Fruit fly (Drosophila melanogaster): Measurements from ENCODE around the gene Ugt36E1.

Ugt36E1 gene

DNA sequence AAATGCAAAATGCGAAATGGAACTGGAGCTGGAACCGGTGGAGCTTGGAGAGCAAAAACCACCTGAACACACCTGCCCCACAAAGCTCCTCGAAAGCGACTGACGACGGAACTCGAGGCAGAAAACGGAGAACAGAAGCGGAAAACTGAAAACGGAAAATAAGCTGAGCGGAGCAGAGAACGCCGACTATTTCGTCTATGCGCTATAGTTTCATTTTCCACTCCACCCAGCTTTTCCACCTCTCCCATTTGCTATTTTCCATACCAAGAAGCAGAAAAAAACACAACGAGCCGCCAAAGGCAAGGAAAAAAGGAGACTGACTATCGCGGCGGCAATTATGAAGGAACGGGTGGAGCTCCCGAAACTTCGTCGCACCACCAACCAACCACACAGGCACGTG lies 33.8 kb upstream of the Ugt36E1 start, which contains the start of gene ham:
Gene ham, minus strand, starts transcription at position 101 of the 400 bp plus-strand sequence.
- TF ChIP-seq CG9705 (GFP tag; optimal IDR thresholded peaks at IDR 0.05): no peak
- TF ChIP-seq usp (GFP tag; optimal IDR thresholded peaks at IDR 0.05): no peak
- no peak for TF ChIP-seq dl (GFP tag; optimal IDR thresholded peaks at IDR 0.05; ENCODE audit: insufficient read depth in 1 of 2, partially characterized antibody in 2 of 2)
- no peak for TF ChIP-seq Hr83 (GFP tag; optimal IDR thresholded peaks at IDR 0.05; ENCODE audit: poor library complexity, severe bottlenecking)
- TF ChIP-seq dsf (GFP tag; optimal IDR thresholded peaks at IDR 0.05; ENCODE audit: borderline replicate concordance): no peak
- no peak for TF ChIP-seq psq (GFP tag; optimal IDR thresholded peaks at IDR 0.05)
- TF ChIP-seq rgr (GFP tag; optimal IDR thresholded peaks at IDR 0.05): no peak
- no peak for TF ChIP-seq HLH106 (tag; optimal IDR thresholded peaks at IDR 0.05)
- no peak for TF ChIP-seq woc (GFP tag; optimal IDR thresholded peaks at IDR 0.05)
- no peak for TF ChIP-seq N (GFP tag; optimal IDR thresholded peaks at IDR 0.05)
- TF ChIP-seq brk (GFP tag; optimal IDR thresholded peaks at IDR 0.05): no peak
- no peak for TF ChIP-seq OdsH (GFP tag; optimal IDR thresholded peaks at IDR 0.05)
- TF ChIP-seq sage (GFP tag; optimal IDR thresholded peaks at IDR 0.05): no peak
- no peak for TF ChIP-seq GATAd (GFP tag; optimal IDR thresholded peaks at IDR 0.05)
- TF ChIP-seq Vsx2 (GFP tag; optimal IDR thresholded peaks at IDR 0.05; ENCODE audit: partially characterized antibody): no peak
- TF ChIP-seq Dif (GFP tag; optimal IDR thresholded peaks at IDR 0.05; ENCODE audit: partially characterized antibody): no peak
- no peak for TF ChIP-seq br (GFP tag; optimal IDR thresholded peaks at IDR 0.05)
- TF ChIP-seq Hr78 (GFP tag; optimal IDR thresholded peaks at IDR 0.05): no peak
- TF ChIP-seq Dfd (GFP tag; optimal IDR thresholded peaks at IDR 0.05): no peak

DNA sequence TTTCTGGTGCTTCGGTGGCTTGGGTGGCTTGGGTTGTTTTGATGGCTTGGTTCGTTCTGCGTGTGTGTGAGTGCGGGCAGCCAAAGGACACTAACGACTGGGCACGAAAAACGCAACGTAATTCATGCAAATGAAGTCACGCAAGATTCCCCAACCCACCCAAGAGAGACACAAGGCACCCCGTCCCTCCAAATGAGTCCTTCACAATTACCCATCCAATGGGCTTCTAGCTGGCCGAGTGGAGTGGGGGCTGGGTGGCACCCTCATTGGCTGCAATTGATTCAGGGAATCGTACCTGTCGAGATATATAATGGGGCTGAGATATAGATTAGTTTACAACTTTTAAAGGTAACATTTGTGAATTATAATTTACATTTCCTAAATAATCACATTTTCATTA lies 33.3 kb upstream of the Ugt36E1 start:
- TF ChIP-seq dmrt93B (GFP tag; optimal IDR thresholded peaks at IDR 0.05) (no peak), dl (GFP tag; optimal IDR thresholded peaks at IDR 0.05; ENCODE audit: insufficient read depth in 1 of 2, partially characterized antibody in 2 of 2) (no peak), Dfd (GFP tag; optimal IDR thresholded peaks at IDR 0.05) (no peak), Hr83 (GFP tag; optimal IDR thresholded peaks at IDR 0.05; ENCODE audit: poor library complexity, severe bottlenecking) (no peak), br (GFP tag; optimal IDR thresholded peaks at IDR 0.05) (no peak)

DNA sequence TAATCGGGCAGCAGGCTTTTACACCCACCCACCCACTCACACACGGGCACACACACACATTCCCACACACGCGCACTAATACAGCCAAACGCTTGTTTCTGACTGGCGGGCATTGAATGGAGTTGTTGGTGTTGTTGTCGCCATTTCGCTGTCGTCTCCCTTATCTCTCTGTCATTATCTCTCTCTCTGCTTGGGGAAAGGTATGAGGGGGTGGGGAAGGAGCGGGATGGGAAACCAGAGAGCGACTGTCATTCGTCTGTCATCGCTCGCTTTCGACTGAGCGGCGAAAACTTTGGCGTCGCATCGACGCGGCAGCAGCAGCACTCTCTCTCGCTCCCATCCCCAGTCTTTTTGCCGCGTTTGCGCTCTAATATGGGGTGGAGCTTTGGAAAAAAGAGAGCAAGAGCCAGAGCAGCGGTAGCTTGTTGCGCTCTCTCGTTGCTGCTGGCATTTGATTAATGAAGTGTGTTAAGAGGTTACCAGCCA lies 30.6 kb upstream of the Ugt36E1 start:
- TF ChIP-seq brk (GFP tag; optimal IDR thresholded peaks at IDR 0.05): no peak
- TF ChIP-seq h (GFP tag; optimal IDR thresholded peaks at IDR 0.05): peak; percentile 26
- no peak for TF ChIP-seq dsf (GFP tag; optimal IDR thresholded peaks at IDR 0.05; ENCODE audit: borderline replicate concordance)
- no peak for TF ChIP-seq Hr78 (GFP tag; optimal IDR thresholded peaks at IDR 0.05)
- TF ChIP-seq Vsx2 (GFP tag; optimal IDR thresholded peaks at IDR 0.05; ENCODE audit: partially characterized antibody): peak; percentile 76
- peak; percentile 32 for TF ChIP-seq Hr83 (GFP tag; optimal IDR thresholded peaks at IDR 0.05; ENCODE audit: poor library complexity, severe bottlenecking)
- no peak for TF ChIP-seq Sp1 (GFP tag; optimal IDR thresholded peaks at IDR 0.05)
- no peak for TF ChIP-seq tai (GFP tag; optimal IDR thresholded peaks at IDR 0.05)
- TF ChIP-seq dl (GFP tag; optimal IDR thresholded peaks at IDR 0.05; ENCODE audit: insufficient read depth in 1 of 2, partially characterized antibody in 2 of 2): peak; percentile 60 to 71
- TF ChIP-seq woc (GFP tag; optimal IDR thresholded peaks at IDR 0.05): no peak
- peak; percentile 56 for TF ChIP-seq Dif (GFP tag; optimal IDR thresholded peaks at IDR 0.05; ENCODE audit: partially characterized antibody)
- no peak for TF ChIP-seq OdsH (GFP tag; optimal IDR thresholded peaks at IDR 0.05)
- no peak for TF ChIP-seq rgr (GFP tag; optimal IDR thresholded peaks at IDR 0.05)
- TF ChIP-seq ey (GFP tag; optimal IDR thresholded peaks at IDR 0.05): no peak
- no peak for TF ChIP-seq CG9705 (GFP tag; optimal IDR thresholded peaks at IDR 0.05)
- no peak for TF ChIP-seq usp (GFP tag; optimal IDR thresholded peaks at IDR 0.05)

DNA sequence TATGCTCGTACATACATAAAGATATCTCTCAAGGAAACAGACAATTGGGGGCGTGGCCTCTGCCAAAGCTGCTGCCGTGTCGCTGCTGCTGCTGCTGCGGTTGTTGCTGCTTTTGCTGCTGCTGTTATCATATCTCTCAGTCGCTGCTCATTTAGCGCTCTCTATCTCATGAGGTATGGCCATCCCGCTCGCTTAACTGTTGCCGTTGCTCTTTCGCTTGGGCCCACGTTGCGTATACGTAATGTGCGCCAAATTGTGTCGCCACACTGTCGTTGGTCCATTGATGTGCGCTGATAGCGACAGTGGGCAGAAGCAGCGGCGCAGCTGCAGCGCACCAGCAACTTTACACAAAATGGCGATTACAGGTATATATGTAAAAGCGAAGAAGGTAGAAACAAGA lies 30.1 kb upstream of the Ugt36E1 start:
- TF ChIP-seq pan (optimal IDR thresholded peaks at IDR 0.05) (no peak), brk (GFP tag; optimal IDR thresholded peaks at IDR 0.05) (no peak), Dif (GFP tag; optimal IDR thresholded peaks at IDR 0.05; ENCODE audit: partially characterized antibody) (peak; percentile 7), foxo (GFP tag; optimal IDR thresholded peaks at IDR 0.05) (no peak), h (GFP tag; optimal IDR thresholded peaks at IDR 0.05) (no peak), GATAd (GFP tag; optimal IDR thresholded peaks at IDR 0.05) (no peak), CG9705 (GFP tag; optimal IDR thresholded peaks at IDR 0.05) (no peak), OdsH (GFP tag; optimal IDR thresholded peaks at IDR 0.05) (no peak), br (GFP tag; optimal IDR thresholded peaks at IDR 0.05) (no peak), fru (GFP tag; optimal IDR thresholded peaks at IDR 0.05) (no peak), lola (GFP tag; optimal IDR thresholded peaks at IDR 0.05) (no peak), woc (GFP tag; optimal IDR thresholded peaks at IDR 0.05) (no peak), Mio (GFP tag; optimal IDR thresholded peaks at IDR 0.05) (no peak), Dfd (GFP tag; optimal IDR thresholded peaks at IDR 0.05) (peak; percentile 52)

DNA sequence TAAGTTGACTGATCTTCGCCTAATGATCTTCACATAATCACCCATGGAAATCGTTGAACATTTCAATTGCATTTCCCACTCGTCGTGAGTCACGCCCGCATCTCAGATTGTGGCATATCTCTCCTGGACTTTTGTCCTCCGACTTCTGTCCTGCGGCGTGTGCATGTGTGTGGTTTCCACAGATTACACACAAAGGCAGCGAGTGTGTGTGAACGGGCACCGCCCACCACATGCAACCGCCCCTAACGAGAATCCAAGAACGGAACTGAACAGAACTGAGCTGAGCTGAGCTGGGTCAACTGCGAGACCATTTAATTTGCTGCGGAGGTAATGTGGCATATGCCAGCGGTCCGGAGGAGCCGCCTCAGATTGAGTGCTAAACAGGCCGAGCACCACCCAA lies 24.9 kb upstream of the Ugt36E1 start:
- no peak for TF ChIP-seq dmrt93B (GFP tag; optimal IDR thresholded peaks at IDR 0.05)
- no peak for TF ChIP-seq sv (GFP tag; optimal IDR thresholded peaks at IDR 0.05)
- no peak for TF ChIP-seq N (GFP tag; optimal IDR thresholded peaks at IDR 0.05)
- no peak for TF ChIP-seq tai (GFP tag; optimal IDR thresholded peaks at IDR 0.05)
- no peak for TF ChIP-seq Rel (GFP tag; optimal IDR thresholded peaks at IDR 0.05)
- TF ChIP-seq Rel (tag; optimal IDR thresholded peaks at IDR 0.05): no peak
- TF ChIP-seq ey (GFP tag; optimal IDR thresholded peaks at IDR 0.05): no peak
- TF ChIP-seq fru (GFP tag; optimal IDR thresholded peaks at IDR 0.05): no peak
- TF ChIP-seq woc (GFP tag; optimal IDR thresholded peaks at IDR 0.05): no peak
- no peak for TF ChIP-seq OdsH (GFP tag; optimal IDR thresholded peaks at IDR 0.05)
- TF ChIP-seq jim (GFP tag; optimal IDR thresholded peaks at IDR 0.05): no peak
- no peak for TF ChIP-seq Dfd (GFP tag; optimal IDR thresholded peaks at IDR 0.05)
- no peak for TF ChIP-seq Jra (GFP tag; optimal IDR thresholded peaks at IDR 0.05)
- TF ChIP-seq Mio (GFP tag; optimal IDR thresholded peaks at IDR 0.05): no peak
- TF ChIP-seq rgr (GFP tag; optimal IDR thresholded peaks at IDR 0.05): no peak
- TF ChIP-seq dsf (GFP tag; optimal IDR thresholded peaks at IDR 0.05; ENCODE audit: borderline replicate concordance): no peak
- no peak for TF ChIP-seq dl (GFP tag; optimal IDR thresholded peaks at IDR 0.05; ENCODE audit: insufficient read depth in 1 of 2, partially characterized antibody in 2 of 2)

Measured in whole organism, wandering third instar larva.